Worm (Caenorhabditis elegans) whole organism, young adult: Measurements from ENCODE around the gene grl-3.

Experiments
- B0019.2 ChIP-seq: fragments of 200-800 bp; sonication (Bioruptor generic); conservative IDR thresholded peaks from 2 replicates; pipeline ENCODE4 v1.3.6; 2022; ENCODE audit warnings: missing genetic modification reagents, missing genetic modification characterization, missing compliant biosample characterization
- D2030.7 ChIP-seq: fragments of 200-800 bp; sonication (Bioruptor generic); IDR thresholded peaks from 2 replicates; pipeline ENCODE4 v1.3.6; 2022; ENCODE audit warnings: missing genetic modification reagents, missing genetic modification characterization, missing compliant biosample characterization
- F10E7.11 ChIP-seq: sonication (generic microtip); optimal IDR thresholded peaks from 2 replicates; lab custom pipeline; 2017; ENCODE audit warnings: mild to moderate bottlenecking, missing genetic modification characterization, moderate library complexity, missing compliant biosample characterization
- F33H1.4 ChIP-seq: fragments of 200-800 bp; sonication (Bioruptor generic); IDR thresholded peaks from 2 replicates; pipeline ENCODE4 v1.3.6; 2022; ENCODE audit warnings: missing genetic modification reagents, missing genetic modification characterization, missing compliant biosample characterization
- F55B11.4 ChIP-seq: sonication (generic microtip); optimal IDR thresholded peaks from 2 replicates; lab custom pipeline; 2016; ENCODE audit warnings: missing compliant biosample characterization, missing genetic modification characterization, borderline replicate concordance; ENCODE audit not compliant: insufficient read depth
- F57A8.1 ChIP-seq: fragments of 200-800 bp; sonication (Bioruptor generic); optimal IDR thresholded peaks from 2 replicates; lab custom pipeline; 2018; ENCODE audit warnings: mild to moderate bottlenecking, missing genetic modification characterization, moderate library complexity, missing compliant biosample characterization
- F57C9.4 ChIP-seq: sonication (generic microtip); optimal IDR thresholded peaks from 2 replicates; lab custom pipeline; 2017; ENCODE audit warnings: mild to moderate bottlenecking, missing genetic modification characterization, missing compliant biosample characterization
- T07F8.4 ChIP-seq: sonication (generic microtip); optimal IDR thresholded peaks from 2 replicates; lab custom pipeline; 2016; ENCODE audit warnings: mild to moderate bottlenecking, missing genetic modification characterization, moderate library complexity, missing compliant biosample characterization
- T26A5.8 ChIP-seq: sonication (generic microtip); optimal IDR thresholded peaks from 2 replicates; lab custom pipeline; 2016; ENCODE audit warnings: missing genetic modification characterization, missing compliant biosample characterization
- Y79H2A.3 ChIP-seq: fragments of 200-800 bp; sonication (Bioruptor generic); conservative IDR thresholded peaks from 2 replicates; pipeline ENCODE4 v1.3.6; 2022; ENCODE audit warnings: missing genetic modification reagents, missing genetic modification characterization, missing compliant biosample characterization
- ZK185.1 ChIP-seq: sonication (generic microtip); optimal IDR thresholded peaks from 2 replicates; lab custom pipeline; 2016; ENCODE audit warnings: mild to moderate bottlenecking, missing genetic modification characterization, missing compliant biosample characterization; ENCODE audit not compliant: poor library complexity, severe bottlenecking
- akir-1 ChIP-seq: fragments of 200-800 bp; sonication (Bioruptor generic); optimal IDR thresholded peaks from 2 replicates; lab custom pipeline; 2018; ENCODE audit warnings: mild to moderate bottlenecking, missing genetic modification characterization, moderate library complexity, missing compliant biosample characterization
- attf-3 ChIP-seq: fragments of 200-800 bp; sonication (Bioruptor generic); conservative IDR thresholded peaks from 2 replicates; pipeline ENCODE4 v1.3.6; 2022; ENCODE audit warnings: missing genetic modification reagents, missing genetic modification characterization, missing compliant biosample characterization
- attf-5 ChIP-seq: fragments of 200-800 bp; sonication (Bioruptor generic); optimal IDR thresholded peaks from 2 replicates; lab custom pipeline; 2018; ENCODE audit warnings: mild to moderate bottlenecking, missing genetic modification characterization, missing compliant biosample characterization
- bed-2 ChIP-seq: fragments of 200-800 bp; sonication (Bioruptor generic); IDR thresholded peaks from 2 replicates; pipeline ENCODE4 v1.3.6; 2022; ENCODE audit warnings: missing genetic modification reagents, missing genetic modification characterization, missing compliant biosample characterization
- cebp-2 ChIP-seq: fragments of 200-800 bp; sonication (Bioruptor generic); IDR thresholded peaks from 2 replicates; pipeline ENCODE4 v1.3.6; 2022; ENCODE audit warnings: missing genetic modification characterization, missing compliant biosample characterization
- ceh-100 ChIP-seq: fragments of 200-800 bp; sonication (Bioruptor generic); IDR thresholded peaks from 2 replicates; pipeline ENCODE4 v1.3.6; 2022; ENCODE audit warnings: missing genetic modification reagents, missing genetic modification characterization, missing compliant biosample characterization
- ceh-40 ChIP-seq: fragments of 200-800 bp; sonication (Bioruptor generic); IDR thresholded peaks from 2 replicates; pipeline ENCODE4 v1.3.6; 2022; ENCODE audit warnings: missing genetic modification characterization, missing compliant biosample characterization
- chd-7 ChIP-seq: sonication (generic microtip); optimal IDR thresholded peaks from 2 replicates; lab custom pipeline; 2016; ENCODE audit warnings: mild to moderate bottlenecking, missing genetic modification characterization, moderate library complexity, missing compliant biosample characterization
- dox-1 ChIP-seq: fragments of 200-800 bp; sonication (Bioruptor generic); IDR thresholded peaks from 2 replicates; pipeline ENCODE4 v1.3.6; 2022; ENCODE audit warnings: missing genetic modification reagents, missing genetic modification characterization, missing compliant biosample characterization
- dpff-1 ChIP-seq: sonication (generic microtip); optimal IDR thresholded peaks from 2 replicates; lab custom pipeline; 2017; ENCODE audit warnings: mild to moderate bottlenecking, missing genetic modification characterization, missing compliant biosample characterization
- egl-18 ChIP-seq: fragments of 200-800 bp; sonication (Bioruptor generic); IDR thresholded peaks from 2 replicates; pipeline ENCODE4 v1.3.6; 2022; ENCODE audit warnings: missing genetic modification reagents, missing genetic modification characterization, missing compliant biosample characterization
- egrh-3 ChIP-seq: fragments of 200-800 bp; sonication (Bioruptor generic); IDR thresholded peaks from 2 replicates; pipeline ENCODE4 v1.3.6; 2022; ENCODE audit warnings: missing genetic modification reagents, missing genetic modification characterization, missing compliant biosample characterization
- hmg-1.2 ChIP-seq: fragments of 200-800 bp; sonication (Bioruptor generic); IDR thresholded peaks from 2 replicates; pipeline ENCODE4 v1.3.6; 2022; ENCODE audit warnings: missing genetic modification reagents, missing genetic modification characterization, missing compliant biosample characterization
- hmg-20 ChIP-seq: fragments of 200-800 bp; sonication (Bioruptor generic); IDR thresholded peaks from 2 replicates; pipeline ENCODE4 v1.3.6; 2022; ENCODE audit warnings: missing genetic modification reagents, missing genetic modification characterization, missing compliant biosample characterization
- let-526 ChIP-seq: fragments of 200-800 bp; sonication (Bioruptor generic); IDR thresholded peaks from 2 replicates; pipeline ENCODE4 v1.3.6; 2022; ENCODE audit warnings: missing genetic modification reagents, missing genetic modification characterization, missing compliant biosample characterization
- let-607 ChIP-seq, 2 experiments: fragments of 200-800 bp in 1 of 2; sonication (Bioruptor generic) in 1 of 2; sonication (generic microtip) in 1 of 2; optimal IDR thresholded peaks; 2 replicates each; lab custom pipeline; 2016 to 2018; ENCODE audit warnings: mild to moderate bottlenecking in 2 of 2, missing compliant biosample characterization in 2 of 2, missing genetic modification characterization in 2 of 2, moderate library complexity in 2 of 2, missing genotype in 1 of 2
- lin-35 ChIP-seq, 3 experiments: fragments of 150-350 bp in 2 of 3; sonication (generic microtip) in 1 of 3; optimal IDR thresholded peaks; 2 replicates each; lab custom pipeline; 2014 to 2018; ENCODE audit warnings: missing biosample characterization in 3 of 3, missing genetic modification characterization in 3 of 3, missing genetic modification reagents in 3 of 3
- lin-40 ChIP-seq: sonication (generic microtip); optimal IDR thresholded peaks from 2 replicates; lab custom pipeline; 2016; ENCODE audit warnings: missing genetic modification characterization, mild to moderate bottlenecking, missing compliant biosample characterization, missing genotype, missing genetic modification reagents
- lin-54 ChIP-seq: fragments of 200-800 bp; sonication (Bioruptor generic); optimal IDR thresholded peaks from 2 replicates; lab custom pipeline; 2018; ENCODE audit warnings: mild to moderate bottlenecking, missing genetic modification characterization, missing compliant biosample characterization
- madf-10 ChIP-seq: sonication (generic microtip); optimal IDR thresholded peaks from 2 replicates; lab custom pipeline; 2016; ENCODE audit warnings: mild to moderate bottlenecking, missing genetic modification characterization, missing compliant biosample characterization
- madf-3 ChIP-seq: fragments of 200-800 bp; sonication (Bioruptor generic); IDR thresholded peaks from 2 replicates; pipeline ENCODE4 v1.3.6; 2022; ENCODE audit warnings: missing genetic modification reagents, missing genetic modification characterization, missing compliant biosample characterization
- nhr-80 ChIP-seq: sonication (generic microtip); optimal IDR thresholded peaks from 2 replicates; lab custom pipeline; 2016; ENCODE audit warnings: missing genetic modification characterization, missing compliant biosample characterization
- nhr-90 ChIP-seq: sonication (generic microtip); optimal IDR thresholded peaks from 2 replicates; lab custom pipeline; 2016; ENCODE audit warnings: missing genotype, mild to moderate bottlenecking, missing genetic modification characterization, missing compliant biosample characterization
- pbrm-1 ChIP-seq: fragments of 200-800 bp; sonication (Bioruptor generic); IDR thresholded peaks from 2 replicates; pipeline ENCODE4 v1.3.6; 2022; ENCODE audit warnings: missing genetic modification reagents, missing genetic modification characterization, missing compliant biosample characterization
- rcor-1 ChIP-seq: fragments of 200-800 bp; sonication (Bioruptor generic); IDR thresholded peaks from 2 replicates; pipeline ENCODE4 v1.3.6; 2022; ENCODE audit warnings: missing genetic modification reagents, missing genetic modification characterization, missing compliant biosample characterization
- snpc-1.1 ChIP-seq: sonication (generic microtip); optimal IDR thresholded peaks from 2 replicates; lab custom pipeline; 2017; ENCODE audit warnings: missing genetic modification characterization, mild to moderate bottlenecking, missing compliant biosample characterization, antibody characterized with exemption, moderate library complexity, missing genotype, missing genetic modification reagents; ENCODE audit not compliant: insufficient read depth
- snpc-1.3 ChIP-seq: sonication (generic microtip); optimal IDR thresholded peaks from 2 replicates; lab custom pipeline; 2017; ENCODE audit warnings: missing genetic modification characterization, mild to moderate bottlenecking, missing compliant biosample characterization, antibody characterized with exemption, moderate library complexity, missing genotype, missing genetic modification reagents; ENCODE audit not compliant: insufficient read depth
- somi-1 ChIP-seq: fragments of 200-800 bp; sonication (Bioruptor generic); optimal IDR thresholded peaks from 2 replicates; lab custom pipeline; 2018; ENCODE audit warnings: mild to moderate bottlenecking, missing genetic modification characterization, missing compliant biosample characterization
- zim-3 ChIP-seq: sonication (generic microtip); optimal IDR thresholded peaks from 2 replicates; lab custom pipeline; 2017; ENCODE audit warnings: mild to moderate bottlenecking, missing genetic modification characterization, moderate library complexity, missing compliant biosample characterization
- ztf-25 ChIP-seq: fragments of 200-800 bp; sonication (Bioruptor generic); IDR thresholded peaks from 2 replicates; pipeline ENCODE4 v1.3.6; 2022; ENCODE audit warnings: missing genetic modification reagents, missing genetic modification characterization, missing compliant biosample characterization
- ztf-28 ChIP-seq: fragments of 200-800 bp; sonication (Bioruptor generic); IDR thresholded peaks from 2 replicates; pipeline ENCODE4 v1.3.6; 2022; ENCODE audit warnings: missing genetic modification reagents, missing genetic modification characterization, missing compliant biosample characterization
- ztf-3 ChIP-seq: fragments of 200-800 bp; sonication (Bioruptor generic); optimal IDR thresholded peaks from 2 replicates; lab custom pipeline; 2018; ENCODE audit warnings: mild to moderate bottlenecking, missing genetic modification characterization, missing compliant biosample characterization

grl-3 gene

ce11 chrV:11372284-11372878 is 38.9 kb upstream of the grl-3 start:
- TF ChIP-seq ztf-3 (GFP tag; lab: Kevin White, UChicago) = no peak
- TF ChIP-seq lin-54 (GFP tag; lab: Kevin White, UChicago) = no peak
- TF ChIP-seq let-607 (tag; optimal IDR thresholded peaks at IDR 0.05; lab: Kevin White, UChicago) = no peak
- no peak for TF ChIP-seq madf-3 (GFP tag; lab: Robert Waterston, UW)

- no peak for TF ChIP-seq ceh-40 (GFP tag; lab: Robert Waterston, UW)
- TF ChIP-seq T26A5.8 (tag; lab: Kevin White, UChicago) = no peak
- no peak for TF ChIP-seq hmg-20 (GFP tag; lab: Robert Waterston, UW)
- TF ChIP-seq egrh-3 (GFP tag; lab: Robert Waterston, UW) = no peak
- no peak for TF ChIP-seq hmg-1.2
- TF ChIP-seq F10E7.11 (tag; lab: Kevin White, UChicago) = no peak
- TF ChIP-seq cebp-2 = no peak
- TF ChIP-seq D2030.7 = no peak
- no peak for TF ChIP-seq somi-1 (GFP tag; lab: Kevin White, UChicago)
- no peak for TF ChIP-seq F57A8.1 (GFP tag; lab: Kevin White, UChicago)
- TF ChIP-seq F55B11.4 (tag; lab: Kevin White, UChicago) = no peak
- no peak for TF ChIP-seq dpff-1 (tag; lab: Kevin White, UChicago)
- no peak for TF ChIP-seq ztf-25 (GFP tag; lab: Robert Waterston, UW)
- no peak for TF ChIP-seq ceh-100 (GFP tag; lab: Robert Waterston, UW)
- TF ChIP-seq zim-3 = no peak
- TF ChIP-seq Y79H2A.3 (GFP tag; lab: Robert Waterston, UW) = no peak
- no peak for TF ChIP-seq dox-1
- TF ChIP-seq snpc-1.1 (tag; lab: Kevin White, UChicago) = no peak
- no peak for TF ChIP-seq let-526 (GFP tag; lab: Robert Waterston, UW)
- no peak for TF ChIP-seq nhr-90 (tag; lab: Kevin White, UChicago)
Observed at ce11 chrV:11373918-11374317, 37.4 kb upstream of the grl-3 start.

ce11 chrV:11375150-11375792 is 36.0 kb upstream of the grl-3 start, which contains the start of gene cnb-1:
Gene cnb-1 (plus strand): TSS chrV:11375742.
- 0 out of 2 replicates have a peak, but pooled peaks have one; percentile 28 for TF ChIP-seq ceh-100 (GFP tag; lab: Robert Waterston, UW)
- peak; percentile 67 for TF ChIP-seq lin-40
- peak; percentile 27 for TF ChIP-seq nhr-80 (tag; lab: Kevin White, UChicago)
- peak; percentile 48; the same call in 1 of the 2 replicates for TF ChIP-seq pbrm-1 (GFP tag; lab: Robert Waterston, UW)
- TF ChIP-seq ZK185.1 = peak; percentile 23
- TF ChIP-seq lin-35 (GFP tag; optimal IDR thresholded peaks at IDR 0.05; lab: Kevin White, UChicago) = peak in 1 of 3 experiments; percentile 34
- TF ChIP-seq zim-3 = no peak
- TF ChIP-seq attf-5 (GFP tag; lab: Kevin White, UChicago) = peak; percentile 59
- no peak for TF ChIP-seq chd-7
- peak; percentile 83 for TF ChIP-seq hmg-1.2
- 0 out of 2 replicates have a peak, but pooled peaks have one; percentile 17 for TF ChIP-seq rcor-1 (GFP tag; lab: Robert Waterston, UW)

ce11 chrV:11379341-11379740 is 32.0 kb upstream of the grl-3 start:
- TF ChIP-seq madf-10 (tag; lab: Kevin White, UChicago) (no peak), egl-18 (GFP tag; lab: Robert Waterston, UW) (no peak), snpc-1.3 (tag; lab: Kevin White, UChicago) (no peak), egrh-3 (GFP tag; lab: Robert Waterston, UW) (no peak), ztf-28 (no peak), akir-1 (GFP tag; lab: Kevin White, UChicago) (no peak), B0019.2 (no peak), attf-3 (GFP tag; lab: Robert Waterston, UW) (no peak), F33H1.4 (GFP tag; lab: Robert Waterston, UW) (no peak), bed-2 (no peak), T07F8.4 (tag; lab: Kevin White, UChicago) (no peak), F57C9.4 (no peak)
